Fruit fly (Drosophila melanogaster) whole organism, embryonic: ENCODE data around the gene Bsg.

Source experiments
- Bdp1 ChIP-seq: fragments of 200-800 bp; sonication (Bioruptor generic); optimal IDR thresholded peaks from 3 replicates; lab custom pipeline; 2016; ENCODE audit warnings: missing biosample characterization, missing genetic modification characterization
- CG10209 ChIP-seq: fragments of 200-800 bp; sonication (Bioruptor generic); optimal IDR thresholded peaks from 3 replicates; lab custom pipeline; 2017; ENCODE audit warnings: missing biosample characterization, mild to moderate bottlenecking, missing genetic modification characterization, missing genetic modification reagents
- CG10462 ChIP-seq: fragments of 200-800 bp; sonication (Bioruptor generic); optimal IDR thresholded peaks from 2 replicates; lab custom pipeline; 2016; ENCODE audit warnings: missing biosample characterization, missing genetic modification characterization
- CG12155 ChIP-seq: fragments of 200-800 bp; sonication (Bioruptor generic); optimal IDR thresholded peaks from 3 replicates; lab custom pipeline; 2016; ENCODE audit warnings: missing biosample characterization, missing genetic modification characterization
- CG12744 ChIP-seq: fragments of 200-800 bp; sonication (Bioruptor generic); optimal IDR thresholded peaks from 2 replicates; lab custom pipeline; 2016; ENCODE audit warnings: missing biosample characterization, missing genetic modification characterization
- CG14050 ChIP-seq: fragments of 200-800 bp; sonication (Bioruptor generic); IDR thresholded peaks from 3 replicates; pipeline ENCODE4 v1.3.6; 2022; ENCODE audit warnings: missing biosample characterization, missing genetic modification characterization
- CG15073 ChIP-seq: fragments of 200-800 bp; sonication (Bioruptor generic); optimal IDR thresholded peaks from 2 replicates; lab custom pipeline; 2016; ENCODE audit warnings: missing biosample characterization, missing genetic modification characterization
- CG1602 ChIP-seq: fragments of 200-800 bp; sonication (Bioruptor generic); optimal IDR thresholded peaks from 3 replicates; lab custom pipeline; 2016; ENCODE audit warnings: missing biosample characterization, missing genetic modification characterization
- CG17328 ChIP-seq: fragments of 200-800 bp; sonication (Bioruptor generic); IDR thresholded peaks from 2 replicates; pipeline ENCODE4 v1.3.6; 2022; ENCODE audit warnings: missing biosample characterization, missing genetic modification characterization
- CG17829 ChIP-seq: fragments of 200-800 bp; optimal IDR thresholded peaks from 2 replicates; lab custom pipeline; 2019; ENCODE audit warnings: missing biosample characterization, mild to moderate bottlenecking, missing genetic modification characterization, moderate library complexity
- CG18619 ChIP-seq: fragments of 200-800 bp; sonication (Bioruptor generic); optimal IDR thresholded peaks from 3 replicates; lab custom pipeline; 2017; ENCODE audit warnings: missing biosample characterization, mild to moderate bottlenecking, missing genetic modification characterization
- CG2120 ChIP-seq: fragments of 200-800 bp; sonication (Bioruptor generic); optimal IDR thresholded peaks from 3 replicates; lab custom pipeline; 2016; ENCODE audit warnings: missing biosample characterization, missing genetic modification characterization
- CG30431 ChIP-seq: fragments of 200-800 bp; sonication (Bioruptor generic); optimal IDR thresholded peaks from 2 replicates; lab custom pipeline; 2017; ENCODE audit warnings: missing biosample characterization, missing genetic modification characterization
- CG3065 ChIP-seq: fragments of 200-800 bp; sonication (Bioruptor generic); optimal IDR thresholded peaks from 2 replicates; lab custom pipeline; 2016; ENCODE audit warnings: missing biosample characterization, missing genetic modification characterization
- CG32532 ChIP-seq: fragments of 200-800 bp; sonication (Bioruptor generic); IDR thresholded peaks from 2 replicates; pipeline ENCODE4 v1.3.6; 2022; ENCODE audit warnings: missing biosample characterization, missing genetic modification characterization
- CG32767 ChIP-seq: fragments of 200-800 bp; sonication (Bioruptor generic); IDR thresholded peaks from 2 replicates; pipeline ENCODE4 v1.3.6; 2022; ENCODE audit warnings: missing biosample characterization, missing genetic modification characterization
- CG3281 ChIP-seq: fragments of 200-800 bp; sonication (Bioruptor generic); optimal IDR thresholded peaks from 3 replicates; lab custom pipeline; 2017; ENCODE audit warnings: missing biosample characterization, mild to moderate bottlenecking, missing genetic modification characterization
- CG3407 ChIP-seq: fragments of 200-800 bp; sonication (Bioruptor generic); optimal IDR thresholded peaks from 2 replicates; lab custom pipeline; 2018; ENCODE audit warnings: missing biosample characterization, mild to moderate bottlenecking, missing genetic modification characterization
- CG3838 ChIP-seq: fragments of 200-800 bp; sonication (Bioruptor generic); optimal IDR thresholded peaks from 3 replicates; lab custom pipeline; 2016; ENCODE audit warnings: missing biosample characterization, missing genetic modification characterization
- CG4360 ChIP-seq: fragments of 200-800 bp; sonication (Bioruptor generic); IDR thresholded peaks from 2 replicates; pipeline ENCODE4 v1.3.6; 2022; ENCODE audit warnings: missing biosample characterization, missing genetic modification characterization
- CG4404 ChIP-seq: fragments of 200-800 bp; sonication (Bioruptor generic); IDR thresholded peaks from 2 replicates; pipeline ENCODE4 v1.3.6; 2022; ENCODE audit warnings: missing biosample characterization, missing genetic modification characterization
- CG6254 ChIP-seq: fragments of 200-800 bp; sonication (Bioruptor generic); optimal IDR thresholded peaks from 3 replicates; lab custom pipeline; 2017; ENCODE audit warnings: mild to moderate bottlenecking, missing biosample characterization, missing genetic modification reagents, missing genetic modification characterization
- CG7928 ChIP-seq: fragments of 200-800 bp; sonication (Bioruptor generic); optimal IDR thresholded peaks from 2 replicates; lab custom pipeline; 2017; ENCODE audit warnings: missing biosample characterization, mild to moderate bottlenecking, missing genetic modification characterization
- CG9727 ChIP-seq: fragments of 200-800 bp; sonication (Bioruptor generic); optimal IDR thresholded peaks from 3 replicates; lab custom pipeline; 2017; ENCODE audit warnings: missing biosample characterization, mild to moderate bottlenecking, missing genetic modification characterization
- CoRest ChIP-seq: fragments of 200-800 bp; sonication (Bioruptor generic); optimal IDR thresholded peaks from 3 replicates; lab custom pipeline; 2018; ENCODE audit warnings: missing biosample characterization, mild to moderate bottlenecking, missing genetic modification characterization, moderate library complexity
- Dbx ChIP-seq: fragments of 200-800 bp; sonication (Bioruptor generic); IDR thresholded peaks from 3 replicates; pipeline ENCODE4 v1.3.6; 2022; ENCODE audit warnings: missing biosample characterization, missing genetic modification characterization
- Deaf1 ChIP-seq: fragments of 200-800 bp; optimal IDR thresholded peaks from 3 replicates; lab custom pipeline; 2019; ENCODE audit warnings: missing biosample characterization, mild to moderate bottlenecking, missing genetic modification characterization, moderate library complexity
- Doc2 ChIP-seq: fragments of 200-800 bp; sonication (Bioruptor generic); IDR thresholded peaks from 2 replicates; pipeline ENCODE4 v1.3.6; 2022; ENCODE audit warnings: missing biosample characterization, missing genetic modification characterization
- Ets97D ChIP-seq: fragments of 200-800 bp; sonication (Bioruptor generic); optimal IDR thresholded peaks from 3 replicates; lab custom pipeline; 2016; ENCODE audit warnings: missing biosample characterization, missing genetic modification characterization
- HLH3B ChIP-seq: fragments of 200-800 bp; sonication (Bioruptor generic); IDR thresholded peaks from 2 replicates; pipeline ENCODE4 v1.3.6; 2022; ENCODE audit warnings: missing biosample characterization, missing genetic modification characterization
- Kr ChIP-seq: fragments of 200-800 bp; sonication (Bioruptor generic); optimal IDR thresholded peaks from 2 replicates; lab custom pipeline; 2017; ENCODE audit warnings: missing biosample characterization, mild to moderate bottlenecking, missing genetic modification characterization
- Mad ChIP-seq: fragments of 200-800 bp; sonication (Bioruptor generic); optimal IDR thresholded peaks from 2 replicates; lab custom pipeline; 2016; ENCODE audit warnings: missing biosample characterization, missing genetic modification characterization
- Max ChIP-seq: fragments of 200-800 bp; sonication (Bioruptor generic); optimal IDR thresholded peaks from 2 replicates; lab custom pipeline; 2016; ENCODE audit warnings: missing biosample characterization, mild to moderate bottlenecking, missing genetic modification characterization
- Meics ChIP-seq: fragments of 200-800 bp; sonication (Bioruptor generic); optimal IDR thresholded peaks from 2 replicates; lab custom pipeline; 2017; ENCODE audit warnings: missing biosample characterization, mild to moderate bottlenecking, missing genetic modification characterization
- Pdp1 ChIP-seq, 2 experiments: fragments of 200-800 bp; sonication (Bioruptor generic); optimal IDR thresholded peaks; 3 replicates each; lab custom pipeline; 2016; ENCODE audit warnings: missing biosample characterization in 2 of 2, missing genetic modification characterization in 2 of 2, mild to moderate bottlenecking in 1 of 2, moderate library complexity in 1 of 2
- Rx ChIP-seq: fragments of 200-800 bp; sonication (Bioruptor generic); IDR thresholded peaks from 2 replicates; pipeline ENCODE4 v1.3.6; 2022; ENCODE audit warnings: missing biosample characterization, missing genetic modification characterization
- Sox102F ChIP-seq: fragments of 200-800 bp; sonication (Bioruptor generic); optimal IDR thresholded peaks from 2 replicates; lab custom pipeline; 2018; ENCODE audit warnings: missing biosample characterization, mild to moderate bottlenecking, missing genetic modification characterization, moderate library complexity
- Sry-β ChIP-seq: fragments of 200-800 bp; sonication (Bioruptor generic); optimal IDR thresholded peaks from 2 replicates; lab custom pipeline; 2018; ENCODE audit warnings: missing biosample characterization, mild to moderate bottlenecking, missing genetic modification characterization, moderate library complexity
- ab ChIP-seq: fragments of 200-800 bp; sonication (Bioruptor generic); optimal IDR thresholded peaks from 2 replicates; lab custom pipeline; 2016; ENCODE audit warnings: missing biosample characterization, missing genetic modification characterization
- aop ChIP-seq: fragments of 200-800 bp; sonication (Bioruptor generic); IDR thresholded peaks from 2 replicates; pipeline ENCODE4 v1.3.6; 2022; ENCODE audit warnings: missing biosample characterization, missing genetic modification characterization
- br ChIP-seq: fragments of >200 bp; optimal IDR thresholded peaks from 2 replicates; lab custom pipeline; 2017
- ci ChIP-seq: fragments of 200-800 bp; sonication (Bioruptor generic); IDR thresholded peaks from 3 replicates; pipeline ENCODE4 v1.3.6; 2022; ENCODE audit warnings: missing biosample characterization, missing genetic modification characterization
- dmrt11E ChIP-seq: fragments of 200-800 bp; sonication (Bioruptor generic); optimal IDR thresholded peaks from 3 replicates; lab custom pipeline; 2018; ENCODE audit warnings: missing biosample characterization, mild to moderate bottlenecking, missing genetic modification characterization, moderate library complexity
- insv ChIP-seq, 2 experiments: fragments of 200-800 bp; sonication (Bioruptor generic); optimal IDR thresholded peaks; 3 replicates each; lab custom pipeline; 2016 to 2018; ENCODE audit warnings: missing biosample characterization in 2 of 2, missing genetic modification characterization in 2 of 2
- kay ChIP-seq: fragments of 200-800 bp; sonication (Bioruptor generic); optimal IDR thresholded peaks from 2 replicates; lab custom pipeline; 2016; ENCODE audit warnings: missing biosample characterization, missing genetic modification characterization
- nau ChIP-seq: fragments of 200-800 bp; sonication (Bioruptor generic); optimal IDR thresholded peaks from 3 replicates; lab custom pipeline; 2017; ENCODE audit warnings: missing biosample characterization, mild to moderate bottlenecking, missing genetic modification characterization, missing genetic modification reagents
- pfk ChIP-seq: fragments of 200-800 bp; sonication (Bioruptor generic); optimal IDR thresholded peaks from 2 replicates; lab custom pipeline; 2018; ENCODE audit warnings: missing biosample characterization, mild to moderate bottlenecking, missing genetic modification characterization, moderate library complexity
- twi ChIP-seq: fragments of 200-800 bp; optimal IDR thresholded peaks from 2 replicates; lab custom pipeline; 2019; ENCODE audit warnings: missing biosample characterization, mild to moderate bottlenecking, missing genetic modification characterization, moderate library complexity
- wek ChIP-seq: fragments of 200-800 bp; sonication (Bioruptor generic); optimal IDR thresholded peaks from 3 replicates; lab custom pipeline; 2018; ENCODE audit warnings: missing biosample characterization, mild to moderate bottlenecking, missing genetic modification characterization, moderate library complexity
- wor ChIP-seq: fragments of 200-800 bp; sonication (Bioruptor generic); IDR thresholded peaks from 2 replicates; pipeline ENCODE4 v1.3.6; 2022; ENCODE audit warnings: missing biosample characterization, missing genetic modification characterization

Gene Bsg

dm6 chr2L:8081640-8082485, 1.4 kb upstream of the Bsg start (continued):
- TF ChIP-seq CG17328 (GFP tag; lab: Robert Waterston, UW) (peak; percentile 81), dmrt11E (tag; lab: Kevin White, UChicago) (peak; percentile 94), Rx (GFP tag; lab: Robert Waterston, UW) (no peak), CG4404 (GFP tag; lab: Robert Waterston, UW) (peak; percentile 45), CoRest (tag; lab: Kevin White, UChicago) (peak; percentile 90), Max (GFP tag; lab: Kevin White, UChicago) (peak; percentile 54), CG17829 (tag; lab: Kevin White, UChicago) (peak; percentile 90), CG4360 (no peak), Dbx (GFP tag; lab: Robert Waterston, UW) (peak; percentile 85), CG10209 (peak; percentile 89), kay (GFP tag; lab: Kevin White, UChicago) (peak; percentile 46), Meics (GFP tag; lab: Kevin White, UChicago) (no peak), CG10462 (GFP tag; lab: Kevin White, UChicago) (peak; percentile 80), CG2120 (GFP tag; lab: Kevin White, UChicago) (peak; percentile 69), CG9727 (peak; percentile 89), Bdp1 (GFP tag; lab: Kevin White, UChicago) (peak; percentile 52), CG32767 (GFP tag; lab: Robert Waterston, UW) (peak; percentile 92), twi (peak; percentile 73), Pdp1 (GFP tag; optimal IDR thresholded peaks at IDR 0.05; lab: Kevin White, UChicago) (peak in 1 of 2 experiments; percentile 34), HLH3B (GFP tag; lab: Robert Waterston, UW) (peak; percentile 90; the same call in 1 of the 2 replicates), nau (GFP tag; lab: Kevin White, UChicago) (no peak), Deaf1 (tag; lab: Kevin White, UChicago) (no peak), wek (GFP tag; lab: Kevin White, UChicago) (no peak), CG15073 (GFP tag; lab: Kevin White, UChicago) (no peak), Sry-β (GFP tag; lab: Kevin White, UChicago) (peak; percentile 26), CG32532 (GFP tag; lab: Robert Waterston, UW) (no peak), Doc2 (GFP tag; lab: Robert Waterston, UW) (no peak), Kr (GFP tag; lab: Kevin White, UChicago) (peak; percentile 81), CG12744 (GFP tag; lab: Kevin White, UChicago) (no peak), Mad (GFP tag; lab: Kevin White, UChicago) (peak; percentile 62), ab (GFP tag; lab: Kevin White, UChicago) (no peak), Ets97D (GFP tag; lab: Kevin White, UChicago) (peak; percentile 1), CG3065 (GFP tag; lab: Kevin White, UChicago) (peak; percentile 70), CG18619 (GFP tag; lab: Kevin White, UChicago) (peak; percentile 82), CG14050 (GFP tag; lab: Robert Waterston, UW) (peak; percentile 74), CG3838 (GFP tag; lab: Kevin White, UChicago) (no peak), pfk (peak; percentile 70), CG1602 (peak; percentile 84), CG12155 (GFP tag; lab: Kevin White, UChicago) (peak; percentile 68), CG7928 (GFP tag; lab: Kevin White, UChicago) (no peak), CG6254 (GFP tag; lab: Kevin White, UChicago) (peak; percentile 64), CG30431 (GFP tag; lab: Kevin White, UChicago) (peak; percentile 81), ci (peak; percentile 88), CG3281 (peak; percentile 45), Sox102F (GFP tag; lab: Kevin White, UChicago) (peak; percentile 89), aop (GFP tag; lab: Robert Waterston, UW) (no peak), CG3407 (GFP tag; lab: Kevin White, UChicago) (peak; percentile 80), br (no peak), wor (GFP tag; lab: Robert Waterston, UW) (peak; percentile 87), insv (GFP tag; optimal IDR thresholded peaks at IDR 0.05; lab: Kevin White, UChicago) (peak in 1 of 2 experiments; percentile 50)
